Fruit fly (Drosophila melanogaster) whole organism, adult: ENCODE results near the gene TrpA1.

ENCODE experiments used
- CG11617 ChIP-seq: fragments of 200-800 bp; sonication (Bioruptor generic); optimal IDR thresholded peaks from 2 replicates; lab custom pipeline; 2017; ENCODE audit warnings: mild to moderate bottlenecking, missing biosample characterization, missing genetic modification reagents, missing genetic modification characterization
- CG12768 ChIP-seq: fragments of 200-800 bp; sonication (Bioruptor generic); optimal IDR thresholded peaks from 2 replicates; lab custom pipeline; 2017; ENCODE audit warnings: missing biosample characterization, missing genetic modification characterization, mild to moderate bottlenecking, moderate library complexity, missing genetic modification reagents
- CG7101 ChIP-seq: fragments of 200-800 bp; sonication (Bioruptor generic); optimal IDR thresholded peaks from 2 replicates; lab custom pipeline; 2018; ENCODE audit warnings: missing biosample characterization, mild to moderate bottlenecking, missing genetic modification characterization, moderate library complexity
- Clk ChIP-seq: fragments of 200-800 bp; sonication (Bioruptor generic); optimal IDR thresholded peaks from 2 replicates; lab custom pipeline; 2017; ENCODE audit warnings: missing biosample characterization, missing genetic modification characterization
- kay ChIP-seq: fragments of 200-800 bp; sonication (Bioruptor generic); peaks from one replicate; lab custom pipeline; 2016; ENCODE audit warnings: missing biosample characterization, missing genetic modification characterization, borderline replicate concordance
- ovo ChIP-seq: fragments of 200-800 bp; sonication (Bioruptor generic); optimal IDR thresholded peaks from 2 replicates; lab custom pipeline; 2016; ENCODE audit warnings: missing biosample characterization, missing genetic modification characterization

- TF ChIP-seq CG11617 (GFP tag; lab: Kevin White, UChicago) (no peak), CG12768 (no peak), ovo (no peak), Clk (GFP tag; lab: Kevin White, UChicago) (no peak), CG7101 (tag; lab: Kevin White, UChicago) (no peak), kay (no peak)
Observed at dm6 chr3L:8919678-8920077, 14.7 kb upstream of the TrpA1 start.
